Worm (Caenorhabditis elegans): ENCODE data around the gene php-3.

DNA sequence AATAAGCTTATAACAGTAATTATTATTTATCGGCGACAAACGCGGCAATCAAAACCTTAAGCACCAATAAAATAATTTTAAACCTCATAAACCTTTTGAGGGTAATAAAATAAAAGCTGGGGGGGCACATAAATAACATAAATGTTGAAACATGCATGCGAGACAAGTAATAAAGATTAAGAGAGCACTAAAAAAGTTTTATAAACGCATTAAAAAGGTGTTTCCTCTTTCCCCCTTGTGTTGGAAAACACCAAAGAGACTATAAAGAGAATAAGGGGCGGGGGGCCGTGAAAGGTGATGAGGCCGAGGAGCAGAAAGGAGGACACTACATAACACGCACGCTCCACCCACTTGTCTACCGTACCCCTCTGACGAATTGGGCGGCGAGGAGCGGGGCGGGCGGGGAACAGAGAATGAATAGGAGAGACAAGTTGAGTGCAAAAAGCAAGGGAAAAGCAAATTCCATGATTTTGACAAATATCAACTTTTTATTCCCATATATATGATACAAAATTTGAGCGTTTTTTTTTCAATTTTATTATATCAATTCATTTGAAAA, 7.5 kb upstream of the php-3 start:
- TF ChIP-seq W03F9.2 (tag; optimal IDR thresholded peaks at IDR 0.05) = no peak
- TF ChIP-seq him-1 (tag; optimal IDR thresholded peaks at IDR 0.05) = no peak

Measured in whole organism, L4/young adult.